Worm (Caenorhabditis elegans): ENCODE measurements around the gene F49C5.9.

Gene F49C5.9

ce11 chrII:12518008-12518407 is 26.4 kb downstream of the F49C5.9 start:
- TF ChIP-seq ets-7 (tag; optimal IDR thresholded peaks at IDR 0.05): no peak
- no peak for TF ChIP-seq ceh-36 (tag; optimal IDR thresholded peaks at IDR 0.05)
- no peak for TF ChIP-seq hnd-1 (tag; optimal IDR thresholded peaks at IDR 0.05)
- no peak for TF ChIP-seq F13C5.2 (tag; optimal IDR thresholded peaks at IDR 0.05)
- no peak for TF ChIP-seq tbx-37 (GFP tag; conservative IDR thresholded peaks at IDR 0.05)
- no peak for TF ChIP-seq ceh-13 (GFP tag; optimal IDR thresholded peaks at IDR 0.05)
- no peak for TF ChIP-seq hmbx-1 (tag; optimal IDR thresholded peaks at IDR 0.05)
- no peak for TF ChIP-seq sea-1 (GFP tag; conservative IDR thresholded peaks at IDR 0.05)
- TF ChIP-seq aly-1 (tag; optimal IDR thresholded peaks at IDR 0.05): no peak
- TF ChIP-seq pes-1 (GFP tag; IDR thresholded peaks at IDR 0.05): no peak
- TF ChIP-seq hmg-4 (GFP tag; optimal IDR thresholded peaks at IDR 0.05): no peak

ce11 chrII:12516313-12516712 is 28.1 kb downstream of the F49C5.9 start, which contains the start of gene srh-61:
srh-61 (minus strand) TSS chrII:12516413.
- no peak for TF ChIP-seq pes-1 (GFP tag; IDR thresholded peaks at IDR 0.05)
- no peak for TF ChIP-seq F13C5.2 (tag; optimal IDR thresholded peaks at IDR 0.05)
- no peak for TF ChIP-seq tra-4 (tag; optimal IDR thresholded peaks at IDR 0.05)
- TF ChIP-seq ama-1 (optimal IDR thresholded peaks at IDR 0.05): no peak
- TF ChIP-seq B0310.2 (tag; optimal IDR thresholded peaks at IDR 0.05): no peak
- no peak for TF ChIP-seq hmbx-1 (tag; optimal IDR thresholded peaks at IDR 0.05)
- no peak for TF ChIP-seq aly-1 (tag; optimal IDR thresholded peaks at IDR 0.05)
- TF ChIP-seq flt-1 (GFP tag; IDR thresholded peaks at IDR 0.05): no peak
- TF ChIP-seq ceh-13 (GFP tag; optimal IDR thresholded peaks at IDR 0.05): no peak
- TF ChIP-seq tbx-11 (GFP tag; IDR thresholded peaks at IDR 0.05): no peak
- TF ChIP-seq sea-1 (GFP tag; conservative IDR thresholded peaks at IDR 0.05): no peak
- TF ChIP-seq scrt-1 (GFP tag; IDR thresholded peaks at IDR 0.05): no peak
- TF ChIP-seq hmg-4 (GFP tag; optimal IDR thresholded peaks at IDR 0.05): no peak
- TF ChIP-seq hnd-1 (tag; optimal IDR thresholded peaks at IDR 0.05): no peak
- no peak for TF ChIP-seq tbx-37 (GFP tag; conservative IDR thresholded peaks at IDR 0.05)
- no peak for TF ChIP-seq ets-7 (tag; optimal IDR thresholded peaks at IDR 0.05)
- TF ChIP-seq ceh-36 (tag; optimal IDR thresholded peaks at IDR 0.05): no peak

- no peak for TF ChIP-seq ceh-36 (tag; optimal IDR thresholded peaks at IDR 0.05)
- TF ChIP-seq scrt-1 (GFP tag; IDR thresholded peaks at IDR 0.05): no peak
- TF ChIP-seq tra-4 (tag; optimal IDR thresholded peaks at IDR 0.05): no peak
- TF ChIP-seq aly-1 (tag; optimal IDR thresholded peaks at IDR 0.05): no peak
- no peak for TF ChIP-seq ets-7 (tag; optimal IDR thresholded peaks at IDR 0.05)
- no peak for TF ChIP-seq tbx-37 (GFP tag; conservative IDR thresholded peaks at IDR 0.05)
- TF ChIP-seq hnd-1 (tag; optimal IDR thresholded peaks at IDR 0.05): no peak
- TF ChIP-seq B0310.2 (tag; optimal IDR thresholded peaks at IDR 0.05): no peak
- no peak for TF ChIP-seq hmg-4 (GFP tag; optimal IDR thresholded peaks at IDR 0.05)
- TF ChIP-seq ama-1 (optimal IDR thresholded peaks at IDR 0.05): no peak
- no peak for TF ChIP-seq sea-1 (GFP tag; conservative IDR thresholded peaks at IDR 0.05)
Measured at ce11 chrII:12514620-12515019, 29.8 kb downstream of the F49C5.9 start, which contains the start of gene srh-69. srh-69 (minus strand) TSS chrII:12514720.

ce11 chrII:12511866-12512265 is 32.6 kb downstream of the F49C5.9 start, which contains the start of gene srh-73:
srh-73 (plus strand) TSS chrII:12512166.
- TF ChIP-seq F13C5.2 (tag; optimal IDR thresholded peaks at IDR 0.05) (no peak), ets-7 (tag; optimal IDR thresholded peaks at IDR 0.05) (no peak), aly-1 (tag; optimal IDR thresholded peaks at IDR 0.05) (no peak), ceh-36 (tag; optimal IDR thresholded peaks at IDR 0.05) (no peak), hmg-4 (GFP tag; optimal IDR thresholded peaks at IDR 0.05) (no peak), B0310.2 (tag; optimal IDR thresholded peaks at IDR 0.05) (no peak)

ce11 chrII:12508650-12509049 is 35.8 kb downstream of the F49C5.9 start, which contains the start of gene srh-67:
srh-67 (plus strand) TSS chrII:12508950.
- TF ChIP-seq tra-4 (tag; optimal IDR thresholded peaks at IDR 0.05) (no peak), sea-1 (GFP tag; conservative IDR thresholded peaks at IDR 0.05) (no peak), hnd-1 (tag; optimal IDR thresholded peaks at IDR 0.05) (no peak), scrt-1 (GFP tag; IDR thresholded peaks at IDR 0.05) (no peak), hmbx-1 (tag; optimal IDR thresholded peaks at IDR 0.05) (no peak)

- TF ChIP-seq ceh-13 (GFP tag; optimal IDR thresholded peaks at IDR 0.05) (no peak), hmbx-1 (tag; optimal IDR thresholded peaks at IDR 0.05) (no peak), F13C5.2 (tag; optimal IDR thresholded peaks at IDR 0.05) (no peak), ceh-36 (tag; optimal IDR thresholded peaks at IDR 0.05) (no peak), aly-1 (tag; optimal IDR thresholded peaks at IDR 0.05) (no peak), hmg-4 (GFP tag; optimal IDR thresholded peaks at IDR 0.05) (no peak), sea-1 (GFP tag; conservative IDR thresholded peaks at IDR 0.05) (no peak), ets-7 (tag; optimal IDR thresholded peaks at IDR 0.05) (no peak)
Measured at ce11 chrII:12507038-12507437, 37.4 kb downstream of the F49C5.9 start, which contains the start of gene srh-68. srh-68 (plus strand) TSS chrII:12507338.

- TF ChIP-seq pes-1 (GFP tag; IDR thresholded peaks at IDR 0.05) (no peak), ama-1 (optimal IDR thresholded peaks at IDR 0.05) (no peak), scrt-1 (GFP tag; IDR thresholded peaks at IDR 0.05) (no peak), ceh-13 (GFP tag; optimal IDR thresholded peaks at IDR 0.05) (no peak), aly-1 (tag; optimal IDR thresholded peaks at IDR 0.05) (no peak)
Measured at ce11 chrII:12506511-12506910, 37.9 kb downstream of the F49C5.9 start.

- TF ChIP-seq scrt-1 (GFP tag; IDR thresholded peaks at IDR 0.05) (no peak), aly-1 (tag; optimal IDR thresholded peaks at IDR 0.05) (no peak), hmg-4 (GFP tag; optimal IDR thresholded peaks at IDR 0.05) (no peak), ets-7 (tag; optimal IDR thresholded peaks at IDR 0.05) (no peak), hmbx-1 (tag; optimal IDR thresholded peaks at IDR 0.05) (no peak), F13C5.2 (tag; optimal IDR thresholded peaks at IDR 0.05) (no peak)
Measured at ce11 chrII:12502784-12503183, 41.6 kb downstream of the F49C5.9 start, which contains the start of gene ador-1. ador-1 (minus strand) TSS chrII:12502884.
